Worm (Caenorhabditis elegans): Measurements from ENCODE around the gene gst-17.

The gst-17 gene

ce11 chrII:13590461-13590860, 40.1 kb downstream of the gst-17 start, which contains the start of gene clec-145:
clec-145 (minus strand) TSS chrII:13590561.
- TF ChIP-seq efl-1 (optimal IDR thresholded peaks at IDR 0.05) (no peak), efl-1 (GFP tag; optimal IDR thresholded peaks at IDR 0.05 in 1 of 2) (peak in 1 of 2 experiments; percentile 75), dsc-1 (tag; optimal IDR thresholded peaks at IDR 0.05) (no peak)

ce11 chrII:13585655-13586170, 44.9 kb downstream of the gst-17 start, which contains the start of gene Y48E1B.8:
Y48E1B.8 (plus strand) TSS chrII:13585705.
- TF ChIP-seq efl-3 (GFP tag; optimal IDR thresholded peaks at IDR 0.05) (no peak), fos-1 (tag; optimal IDR thresholded peaks at IDR 0.05) (no peak), nhr-47 (tag; optimal IDR thresholded peaks at IDR 0.05) (no peak), efl-1 (optimal IDR thresholded peaks at IDR 0.05) (no peak), efl-1 (GFP tag; optimal IDR thresholded peaks at IDR 0.05 in 1 of 2) (no peak), swsn-7 (tag; optimal IDR thresholded peaks at IDR 0.05) (no peak), snu-23 (GFP tag; optimal IDR thresholded peaks at IDR 0.05) (no peak), lin-13 (GFP tag; optimal IDR thresholded peaks at IDR 0.05) (no peak), ama-1 (optimal IDR thresholded peaks at IDR 0.05) (no peak), grh-1 (GFP tag; IDR thresholded peaks at IDR 0.05) (no peak), aly-2 (tag; optimal IDR thresholded peaks at IDR 0.05) (no peak), ztf-11 (tag; optimal IDR thresholded peaks at IDR 0.05) (no peak), unc-130 (tag; optimal IDR thresholded peaks at IDR 0.05) (no peak)
